Fruit fly (Drosophila melanogaster) Kc167 (cell line): ENCODE results near the gene CG14207.

ENCODE experiments used
- Myc ChIP-seq: fragments of >200 bp; optimal IDR thresholded peaks from 2 replicates; lab custom pipeline; 2017; ENCODE audit warnings: missing external identifiers
- Sin3A ChIP-seq: fragments of >200 bp; optimal IDR thresholded peaks from 2 replicates; lab custom pipeline; 2018; ENCODE audit warnings: missing external identifiers
- h ChIP-seq: fragments of >200 bp; optimal IDR thresholded peaks from 3 replicates; lab custom pipeline; 2018; ENCODE audit warnings: missing external identifiers
- insv ChIP-seq: fragments of >200 bp; optimal IDR thresholded peaks from 3 replicates; lab custom pipeline; 2018; ENCODE audit warnings: missing external identifiers
- psq ChIP-seq: fragments of >200 bp; optimal IDR thresholded peaks from 2 replicates; lab custom pipeline; 2017; ENCODE audit warnings: missing external identifiers
- ttk ChIP-seq: sonication (Bioruptor generic); optimal IDR thresholded peaks from 2 replicates; lab custom pipeline; 2017; ENCODE audit warnings: missing external identifiers

The CG14207 gene

DNA sequence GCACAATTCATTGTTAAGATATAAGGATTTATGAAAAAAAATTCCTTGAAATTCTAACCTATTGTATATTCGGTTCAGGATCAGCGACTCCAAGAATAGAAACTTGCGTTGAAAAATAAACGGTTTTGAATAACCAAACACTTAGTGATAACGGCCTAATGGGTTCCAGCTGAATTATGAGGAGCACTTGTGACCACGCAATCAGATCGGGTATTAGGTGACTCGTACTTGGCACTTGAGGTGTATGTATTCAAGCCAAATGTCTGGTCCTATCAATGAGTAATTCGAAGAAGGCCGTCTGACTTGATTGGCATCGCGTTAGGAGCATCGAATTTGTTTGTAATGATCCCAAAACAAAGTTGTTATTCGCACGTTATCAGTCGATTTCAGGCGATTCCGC is 14.4 kb upstream of the CG14207 start:
- TF ChIP-seq ttk (no peak), h (lab: Kevin White, UChicago) (no peak), insv (lab: Kevin White, UChicago) (no peak), Myc (lab: Kevin White, UChicago) (no peak), Sin3A (lab: Kevin White, UChicago) (no peak), psq (lab: Kevin White, UChicago) (no peak)

DNA sequence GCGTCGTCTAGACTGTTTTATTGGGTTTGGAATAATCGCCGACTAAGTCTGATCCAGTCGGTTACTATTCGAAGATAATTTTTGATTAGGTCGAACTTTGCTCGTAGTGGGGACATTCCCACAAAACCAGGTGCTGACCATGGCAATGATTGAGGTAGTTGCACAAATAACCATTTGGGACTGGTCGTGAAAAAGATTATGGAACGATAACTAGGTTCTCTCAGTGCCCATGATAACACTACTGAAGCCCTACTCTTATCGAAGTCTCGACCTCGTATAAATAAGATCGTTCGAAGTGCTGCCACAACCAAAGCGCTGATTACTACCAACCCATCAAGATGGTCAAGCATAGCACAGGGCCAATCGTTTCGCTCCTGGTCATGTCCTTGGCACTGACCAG is 12.7 kb upstream of the CG14207 start, which contains the start of gene CG14205:
Gene CG14205 (plus strand): TSS at position 301 of the 400 bp plus-strand sequence.
- no peak for TF ChIP-seq ttk
- TF ChIP-seq insv (lab: Kevin White, UChicago): no peak
- TF ChIP-seq psq (lab: Kevin White, UChicago): no peak
- no peak for TF ChIP-seq h (lab: Kevin White, UChicago)
- TF ChIP-seq Sin3A (lab: Kevin White, UChicago): no peak
- no peak for TF ChIP-seq Myc (lab: Kevin White, UChicago)

DNA sequence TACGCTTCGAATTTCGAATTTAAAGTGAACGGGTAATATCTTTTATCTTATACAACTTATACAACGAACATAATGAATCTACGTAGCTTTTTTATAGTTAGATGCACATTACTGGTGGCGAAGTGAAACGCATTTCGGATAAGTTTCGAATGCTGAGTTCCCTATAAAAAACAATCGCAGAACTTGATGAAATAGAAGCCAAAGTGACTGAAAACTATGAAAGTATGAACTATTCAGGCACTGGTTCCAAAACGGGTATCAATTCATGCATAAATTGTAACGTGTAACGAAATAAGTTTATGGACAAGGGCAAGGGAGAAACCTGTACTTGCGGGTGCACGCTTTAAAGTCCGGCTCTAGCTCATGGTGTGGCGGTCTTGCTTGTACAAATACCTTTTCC is 9.1 kb upstream of the CG14207 start:
- TF ChIP-seq Myc (lab: Kevin White, UChicago) (no peak), Sin3A (lab: Kevin White, UChicago) (no peak), insv (lab: Kevin White, UChicago) (no peak), h (lab: Kevin White, UChicago) (no peak), ttk (no peak), psq (lab: Kevin White, UChicago) (no peak)

DNA sequence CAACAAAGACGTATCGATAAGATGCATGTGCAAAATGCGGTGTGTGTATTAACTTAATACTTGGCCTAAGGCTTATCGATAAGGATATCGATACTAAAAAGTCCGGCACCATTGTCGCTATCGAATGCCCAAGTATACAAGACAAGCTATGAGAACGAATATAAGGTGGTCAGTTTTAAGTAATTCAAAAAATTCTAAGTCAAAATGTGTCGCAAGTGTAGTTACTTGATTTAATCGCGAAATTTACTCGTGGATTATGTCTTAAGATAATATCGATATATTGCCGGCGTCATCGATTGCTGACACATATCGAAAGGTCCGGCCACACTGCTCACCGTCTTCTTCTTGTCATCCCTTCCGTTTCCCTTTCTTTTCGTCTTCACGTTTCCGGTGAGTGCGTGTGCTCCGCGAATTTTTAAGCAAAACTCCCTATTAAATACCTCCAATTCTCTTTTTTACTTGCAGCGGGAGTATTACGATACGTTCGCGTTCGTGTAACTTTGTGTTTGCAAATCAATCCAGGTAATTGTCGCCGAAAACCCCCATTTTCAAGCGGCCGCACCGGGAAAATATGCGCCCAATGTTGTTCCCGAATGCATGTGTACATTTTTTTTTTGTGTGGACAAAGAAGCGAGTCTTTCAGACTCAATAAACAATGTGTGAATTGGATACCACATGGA is 7.2 kb upstream of the CG14207 start, which contains the start of gene RpS10b:
Gene RpS10b (plus strand): TSS at position 348 of the 680 bp plus-strand sequence.
- no peak for TF ChIP-seq h (lab: Kevin White, UChicago)
- TF ChIP-seq Myc (lab: Kevin White, UChicago): no peak
- no peak for TF ChIP-seq psq (lab: Kevin White, UChicago)
- no peak for TF ChIP-seq ttk
- TF ChIP-seq Sin3A (lab: Kevin White, UChicago): no peak
- no peak for TF ChIP-seq insv (lab: Kevin White, UChicago)

DNA sequence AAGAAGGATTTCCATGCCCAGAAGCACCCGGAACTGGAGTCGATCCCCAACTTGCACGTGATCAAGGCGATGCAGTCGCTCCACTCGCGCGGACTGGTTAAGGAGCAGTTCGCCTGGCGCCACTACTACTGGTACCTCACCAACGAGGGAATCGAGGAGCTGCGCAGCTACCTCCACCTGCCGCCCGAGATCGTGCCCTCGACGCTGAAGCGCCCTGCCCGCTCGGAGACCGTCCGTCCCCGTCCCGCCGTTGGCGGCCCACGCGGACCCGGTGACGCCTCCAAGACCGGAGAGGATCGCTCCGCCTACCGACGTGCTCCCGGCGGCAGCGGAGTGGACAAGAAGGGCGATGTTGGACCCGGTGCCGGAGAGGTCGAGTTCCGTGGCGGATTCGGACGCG is 6.5 kb upstream of the CG14207 start:
- TF ChIP-seq insv (lab: Kevin White, UChicago): no peak
- no peak for TF ChIP-seq ttk
- TF ChIP-seq h (lab: Kevin White, UChicago): no peak
- TF ChIP-seq Myc (lab: Kevin White, UChicago): no peak
- no peak for TF ChIP-seq psq (lab: Kevin White, UChicago)
- no peak for TF ChIP-seq Sin3A (lab: Kevin White, UChicago)

DNA sequence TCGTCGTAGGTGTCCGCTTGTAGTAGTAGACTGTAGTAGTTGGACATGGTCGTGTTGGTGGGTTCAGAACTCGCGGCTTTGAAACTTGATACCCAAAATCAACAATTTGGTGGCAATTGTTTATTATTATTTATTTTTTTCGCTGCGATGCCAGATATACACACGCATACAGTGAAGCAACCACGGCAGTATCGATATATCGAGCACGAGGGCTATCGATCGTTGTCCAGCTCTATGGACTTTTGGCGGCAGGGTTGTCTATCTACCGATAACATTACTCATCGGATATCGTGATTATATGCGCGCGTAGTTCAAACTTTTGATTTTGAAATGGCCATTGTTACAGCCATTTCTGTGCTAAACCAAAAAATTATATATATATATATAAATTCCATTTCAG is 3.4 kb upstream of the CG14207 start, which contains the start of gene CG14220:
Gene CG14220 (minus strand): TSS at position 208 of the 400 bp plus-strand sequence.
- TF ChIP-seq h (lab: Kevin White, UChicago) (no peak), Sin3A (lab: Kevin White, UChicago) (no peak), insv (lab: Kevin White, UChicago) (no peak), Myc (lab: Kevin White, UChicago) (no peak), psq (lab: Kevin White, UChicago) (no peak), ttk (no peak)

DNA sequence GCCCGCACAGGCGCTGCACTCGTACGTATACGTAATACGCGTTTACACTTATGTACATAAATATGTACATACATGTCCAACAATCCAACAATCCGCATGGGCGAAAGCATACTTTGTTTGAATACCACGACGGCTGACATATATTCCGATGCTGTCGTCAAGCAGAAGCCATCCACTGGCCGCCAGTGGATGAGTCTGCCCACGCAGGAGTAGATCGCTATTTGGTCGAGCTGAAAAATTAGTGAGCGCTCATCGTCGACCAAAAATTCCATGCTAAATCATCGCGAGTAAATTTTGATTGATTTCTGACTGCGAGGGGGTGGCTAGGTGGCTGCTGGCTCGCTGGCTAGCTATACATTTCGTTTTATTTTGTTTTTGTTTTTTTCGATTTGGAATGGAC is 2.5 kb upstream of the CG14207 start:
- TF ChIP-seq insv (lab: Kevin White, UChicago): no peak
- TF ChIP-seq psq (lab: Kevin White, UChicago): no peak
- no peak for TF ChIP-seq Sin3A (lab: Kevin White, UChicago)
- TF ChIP-seq Myc (lab: Kevin White, UChicago): no peak
- TF ChIP-seq h (lab: Kevin White, UChicago): no peak
- TF ChIP-seq ttk: no peak

DNA sequence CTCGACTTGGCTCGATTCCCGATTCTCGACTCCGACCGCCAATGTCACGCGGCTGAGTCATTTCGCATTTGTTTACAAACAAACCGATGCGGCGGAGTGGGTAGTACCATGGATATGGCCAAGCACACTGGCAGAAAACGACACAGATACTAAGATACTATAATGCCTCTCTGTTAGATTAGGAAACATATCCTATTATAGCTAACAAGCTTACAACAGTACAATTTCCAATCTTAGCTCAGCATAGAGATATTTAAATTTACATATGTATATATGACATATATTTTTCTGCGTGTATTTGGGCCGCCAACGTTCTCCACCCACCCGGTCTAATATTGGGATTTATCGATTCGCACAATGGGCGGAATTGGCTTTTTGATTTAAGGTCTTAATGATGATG is 1.0 kb upstream of the CG14207 start:
- TF ChIP-seq psq (lab: Kevin White, UChicago): no peak
- TF ChIP-seq h (lab: Kevin White, UChicago): no peak
- TF ChIP-seq ttk: no peak
- no peak for TF ChIP-seq insv (lab: Kevin White, UChicago)
- TF ChIP-seq Myc (lab: Kevin White, UChicago): no peak
- TF ChIP-seq Sin3A (lab: Kevin White, UChicago): no peak

DNA sequence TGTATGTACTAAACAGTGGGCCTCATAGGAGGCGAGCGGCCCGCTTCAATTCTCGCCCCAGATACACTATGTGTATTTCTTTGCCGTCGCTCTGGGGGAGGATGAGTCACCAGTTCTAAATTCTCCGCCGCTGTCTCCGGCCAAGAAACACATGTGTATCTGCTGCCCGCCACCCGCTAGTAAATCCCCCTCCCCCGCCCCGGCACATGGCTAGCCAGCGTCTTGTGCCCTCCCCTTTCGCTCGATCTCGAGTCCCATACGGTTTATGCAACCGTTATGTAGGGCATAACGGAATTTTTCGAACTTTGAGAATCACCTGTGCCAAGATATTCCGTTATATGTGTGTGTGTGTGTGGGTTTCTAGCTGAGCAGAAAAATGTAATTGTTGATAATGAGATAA is 916 bp downstream of the CG14207 start:
- no peak for TF ChIP-seq ttk
- TF ChIP-seq Myc (lab: Kevin White, UChicago): no peak
- TF ChIP-seq insv (lab: Kevin White, UChicago): no peak
- TF ChIP-seq Sin3A (lab: Kevin White, UChicago): no peak
- TF ChIP-seq psq (lab: Kevin White, UChicago): no peak
- no peak for TF ChIP-seq h (lab: Kevin White, UChicago)

DNA sequence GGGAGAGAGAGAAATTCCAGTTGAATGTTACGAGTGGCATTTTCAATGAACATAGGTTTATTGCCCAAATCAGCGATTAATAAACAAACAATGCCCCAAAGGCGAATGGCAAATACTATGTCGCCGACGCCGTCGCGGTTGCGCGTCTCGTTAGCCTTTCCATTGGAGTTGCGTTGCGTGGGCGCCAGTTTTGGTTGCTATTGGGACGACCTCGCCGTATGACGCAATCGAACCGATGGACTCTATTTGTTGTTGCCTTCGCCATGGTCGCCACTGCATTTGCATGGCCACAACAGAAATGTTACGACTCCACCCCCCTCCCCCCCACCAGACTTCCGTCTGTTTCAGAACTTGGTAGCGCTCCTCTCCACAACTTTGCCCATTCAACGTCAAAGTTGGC is 1.6 kb downstream of the CG14207 start:
- TF ChIP-seq Sin3A (lab: Kevin White, UChicago) (no peak), psq (lab: Kevin White, UChicago) (no peak), ttk (no peak), Myc (lab: Kevin White, UChicago) (no peak), h (lab: Kevin White, UChicago) (no peak), insv (lab: Kevin White, UChicago) (no peak)

DNA sequence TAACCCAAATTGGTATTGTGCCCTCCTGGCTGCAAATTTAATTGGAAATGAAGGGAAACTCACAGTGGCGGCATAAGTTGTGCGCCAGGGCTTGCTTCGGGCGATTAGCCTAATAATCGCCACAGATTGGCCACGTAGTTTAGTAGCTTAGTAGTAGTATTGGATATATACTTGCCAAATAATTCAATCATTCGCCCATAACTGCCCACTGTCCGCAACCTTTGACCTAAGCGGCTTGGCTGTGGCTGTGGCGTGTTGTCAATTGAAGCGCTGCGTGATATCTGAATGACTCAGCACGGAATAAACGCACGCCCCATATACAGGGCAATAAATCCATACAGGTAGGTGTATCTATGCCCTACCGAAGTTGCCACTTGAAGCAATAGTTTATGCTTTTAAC is 2.0 kb downstream of the CG14207 start:
- no peak for TF ChIP-seq psq (lab: Kevin White, UChicago)
- TF ChIP-seq Myc (lab: Kevin White, UChicago): no peak
- TF ChIP-seq Sin3A (lab: Kevin White, UChicago): no peak
- no peak for TF ChIP-seq h (lab: Kevin White, UChicago)
- TF ChIP-seq ttk: no peak
- TF ChIP-seq insv (lab: Kevin White, UChicago): no peak
